Worm (Caenorhabditis elegans): ENCODE data around the gene Y37A1A.2.

- 0 out of 2 replicates have a peak, but pooled peaks have one; percentile 44 for TF ChIP-seq flt-1 (GFP tag; IDR thresholded peaks at IDR 0.05)
- 0 out of 2 replicates have a peak, but pooled peaks have one; percentile 19 for TF ChIP-seq klf-2 (GFP tag; conservative IDR thresholded peaks at IDR 0.05)
- no peak for TF ChIP-seq ztf-23 (GFP tag; IDR thresholded peaks at IDR 0.05)
- TF ChIP-seq ztf-29 (GFP tag; IDR thresholded peaks at IDR 0.05) = no peak
- no peak for TF ChIP-seq tab-1 (GFP tag; IDR thresholded peaks at IDR 0.05)
- TF ChIP-seq T22C8.4 (GFP tag; IDR thresholded peaks at IDR 0.05) = peak; percentile 68
These were observed 31.0 kb downstream of the Y37A1A.2 start, which contains the start of gene rpl-29 for ce11 chrIV:13881754-13882275.

All from whole organism, midembryonic.